Worm (Caenorhabditis elegans): ENCODE data around the gene dpff-1.

The dpff-1 gene

DNA sequence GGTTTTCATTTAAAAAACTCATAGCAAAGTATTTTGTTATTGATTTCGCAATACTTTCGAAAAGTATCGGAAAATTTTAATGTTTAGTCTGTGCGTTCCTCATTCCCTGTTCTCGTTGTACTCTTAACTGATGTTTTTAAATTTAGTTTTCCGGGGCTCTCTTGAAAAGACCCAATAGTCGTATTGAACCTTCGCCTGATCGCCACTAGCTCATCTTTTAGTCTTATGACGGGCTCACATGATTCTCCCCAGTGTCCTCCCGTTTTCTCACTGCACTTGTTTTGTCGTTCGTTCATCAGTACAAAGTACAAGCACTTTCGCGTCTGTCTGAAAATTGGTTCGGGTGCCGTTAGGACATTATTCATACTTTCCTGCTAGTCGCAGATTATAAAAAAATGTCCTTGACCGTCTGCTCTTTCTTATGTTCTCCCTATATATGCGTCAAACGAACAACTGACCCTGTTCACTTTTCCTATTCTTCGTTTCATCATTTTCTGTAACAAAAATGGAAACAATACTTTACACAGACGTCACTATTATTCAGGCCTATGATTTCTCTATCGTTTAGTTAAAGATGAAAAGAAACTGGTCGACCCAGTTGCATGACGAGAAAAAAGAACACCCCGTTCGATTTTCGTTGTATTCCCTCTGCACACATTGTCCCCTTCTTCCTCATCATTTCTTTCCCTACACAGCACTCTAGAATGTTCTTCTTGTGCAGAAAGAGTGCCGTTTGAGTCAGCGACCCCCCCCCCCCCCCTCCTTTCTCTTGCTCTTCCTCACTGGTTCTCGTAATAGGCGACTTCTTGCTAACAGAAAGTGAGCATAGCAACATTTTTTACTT, 33.5 kb upstream of the dpff-1 start, which contains the start of gene ubq-1:
Gene ubq-1, plus strand, starts transcription at position 802 of the 844 bp plus-strand sequence.
- TF ChIP-seq him-1 (tag; optimal IDR thresholded peaks at IDR 0.05), result no peak
- no peak for TF ChIP-seq W03F9.2 (tag; optimal IDR thresholded peaks at IDR 0.05)
- TF ChIP-seq dao-5 (tag; optimal IDR thresholded peaks at IDR 0.05), result no peak

DNA sequence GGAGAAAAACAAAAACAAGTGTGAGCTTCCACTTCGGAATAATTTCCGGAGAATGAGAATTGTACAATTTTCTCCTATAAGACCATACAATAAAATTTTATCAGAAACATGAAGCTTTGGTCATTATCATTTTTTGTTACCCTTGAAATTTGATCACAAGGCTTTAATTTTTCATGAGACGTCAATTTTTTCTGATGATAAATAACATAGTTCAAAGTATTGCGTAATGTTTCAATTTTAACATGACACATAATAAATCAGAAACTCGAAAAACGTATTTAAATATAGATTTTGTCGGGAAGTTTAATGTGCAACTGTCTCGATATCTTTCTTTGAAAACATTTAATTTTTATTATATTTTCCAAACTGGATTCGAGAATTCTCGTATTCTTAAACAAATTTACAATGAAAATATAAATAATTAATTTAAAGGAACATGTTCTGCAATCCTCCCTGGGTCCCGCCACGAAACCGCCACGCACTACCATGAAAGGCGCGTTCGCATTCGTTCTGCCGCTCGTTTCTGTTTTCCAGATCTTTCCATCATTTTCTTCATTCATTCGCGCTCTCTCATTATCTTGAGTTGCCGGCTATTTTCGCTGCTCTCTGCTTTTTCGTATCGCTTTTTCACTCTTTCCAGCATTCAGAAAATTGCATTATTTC, 32.8 kb upstream of the dpff-1 start:
- TF ChIP-seq him-1 (tag; optimal IDR thresholded peaks at IDR 0.05) (no peak), W03F9.2 (tag; optimal IDR thresholded peaks at IDR 0.05) (peak; percentile 11)

DNA sequence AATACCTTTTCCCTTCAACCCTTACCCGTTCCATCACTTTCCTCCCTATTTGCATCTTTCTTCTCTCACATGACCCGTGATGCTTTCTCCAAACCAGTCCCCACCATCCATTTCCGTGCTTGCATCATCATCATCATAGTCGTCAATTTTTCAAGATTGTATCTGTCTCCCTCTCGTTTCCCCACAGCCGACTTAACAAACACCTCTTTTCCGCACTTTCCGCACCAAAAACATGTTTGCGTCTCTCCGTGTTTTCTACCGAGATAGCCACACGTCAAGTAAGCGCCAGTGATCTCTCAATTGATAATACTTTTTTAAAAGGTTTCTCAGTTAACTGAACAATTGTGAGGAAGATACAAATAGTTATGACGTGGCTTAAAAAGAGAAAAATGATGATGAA, 31.9 kb upstream of the dpff-1 start:
- no peak for TF ChIP-seq dao-5 (tag; optimal IDR thresholded peaks at IDR 0.05)
- TF ChIP-seq W03F9.2 (tag; optimal IDR thresholded peaks at IDR 0.05), result peak; percentile 62

- TF ChIP-seq dao-5 (tag; optimal IDR thresholded peaks at IDR 0.05), result no peak
- no peak for TF ChIP-seq W03F9.2 (tag; optimal IDR thresholded peaks at IDR 0.05)
- TF ChIP-seq him-1 (tag; optimal IDR thresholded peaks at IDR 0.05), result no peak
Measured at ce11 chrIII:5936992-5937391, 30.8 kb upstream of the dpff-1 start, which contains the start of gene EGAP1.1. EGAP1.1 (minus strand) TSS chrIII:5937220.

- TF ChIP-seq dao-5 (tag; optimal IDR thresholded peaks at IDR 0.05), result no peak
- TF ChIP-seq him-1 (tag; optimal IDR thresholded peaks at IDR 0.05), result no peak
- no peak for TF ChIP-seq W03F9.2 (tag; optimal IDR thresholded peaks at IDR 0.05)
Measured at ce11 chrIII:5934138-5934658, 28.1 kb upstream of the dpff-1 start.

DNA sequence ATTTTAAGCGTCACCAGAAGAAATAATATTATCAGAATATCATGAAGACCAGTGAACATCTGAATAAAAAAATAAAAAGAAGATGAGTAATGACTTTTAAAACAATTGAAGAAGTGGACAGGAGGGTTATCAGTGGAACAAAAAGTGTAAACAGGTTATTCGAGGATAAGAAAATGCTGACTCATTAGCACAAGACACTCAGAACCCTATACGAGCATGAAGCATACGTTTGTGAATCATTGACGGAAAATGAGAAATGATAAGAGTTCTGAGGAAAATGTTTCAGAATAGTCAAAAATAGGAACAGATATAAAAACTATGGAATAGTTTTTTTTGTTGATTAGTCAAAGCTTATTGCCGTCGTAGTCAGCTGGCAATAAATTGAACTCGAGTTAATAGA, 26.7 kb upstream of the dpff-1 start, which contains the start of gene zmp-1:
Gene zmp-1, minus strand, starts transcription at position 101 of the 400 bp plus-strand sequence.
- TF ChIP-seq W03F9.2 (tag; optimal IDR thresholded peaks at IDR 0.05), result no peak
- no peak for TF ChIP-seq dao-5 (tag; optimal IDR thresholded peaks at IDR 0.05)
- TF ChIP-seq him-1 (tag; optimal IDR thresholded peaks at IDR 0.05), result no peak

DNA sequence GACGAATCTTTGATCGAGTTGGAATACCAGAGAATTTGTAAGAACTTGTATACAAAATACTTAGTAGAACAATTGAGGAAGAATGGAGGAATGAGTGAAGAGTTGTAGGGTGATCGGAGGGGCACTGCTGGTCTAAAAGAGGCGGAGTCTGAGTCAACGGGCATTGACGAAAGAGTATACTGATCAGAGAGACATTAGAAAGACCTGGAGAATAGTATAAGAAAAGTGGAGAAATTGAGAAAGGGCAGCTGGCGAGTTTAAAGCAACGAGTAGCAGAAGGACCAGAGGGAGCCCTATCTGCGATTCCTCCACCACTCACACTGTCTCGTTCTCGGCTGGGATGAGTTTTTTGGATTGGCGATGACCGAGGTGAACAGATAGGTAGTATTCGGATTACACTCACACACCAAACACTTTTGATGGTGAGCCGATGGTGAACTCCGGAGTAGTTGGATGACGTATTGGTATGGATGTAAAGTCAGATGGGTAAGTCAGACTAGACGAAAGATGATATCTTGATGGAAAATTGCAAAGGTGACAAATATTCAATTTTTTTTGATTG, 25.4 kb upstream of the dpff-1 start, which contains the start of gene EGAP1.5:
Gene EGAP1.5, plus strand, starts transcription at position 289 of the 562 bp plus-strand sequence.
- TF ChIP-seq dao-5 (tag; optimal IDR thresholded peaks at IDR 0.05), result no peak
- no peak for TF ChIP-seq W03F9.2 (tag; optimal IDR thresholded peaks at IDR 0.05)
- TF ChIP-seq him-1 (tag; optimal IDR thresholded peaks at IDR 0.05), result no peak

- TF ChIP-seq him-1 (tag; optimal IDR thresholded peaks at IDR 0.05) (no peak), W03F9.2 (tag; optimal IDR thresholded peaks at IDR 0.05) (no peak), dao-5 (tag; optimal IDR thresholded peaks at IDR 0.05) (no peak)
Measured at ce11 chrIII:5930659-5931058, 24.5 kb upstream of the dpff-1 start.

DNA sequence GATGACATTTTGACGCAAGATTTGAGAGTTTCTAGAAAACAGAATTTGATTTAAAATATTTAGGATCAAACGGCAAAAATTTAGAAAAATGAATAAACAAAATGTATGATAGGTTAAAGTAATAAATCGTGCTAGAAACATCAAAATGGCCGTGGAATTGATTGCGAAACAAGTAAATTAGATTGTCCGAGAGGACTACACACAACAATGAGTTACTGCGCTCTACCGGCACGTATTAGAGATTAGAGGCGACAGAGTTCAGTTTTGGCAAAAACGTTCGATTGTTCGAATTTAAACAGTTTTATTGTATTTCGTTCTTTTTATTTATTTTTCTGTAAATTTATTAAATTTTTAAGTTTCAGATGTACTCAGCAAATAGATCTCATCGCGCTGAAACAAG, 19.6 kb upstream of the dpff-1 start, which contains the start of the genes dnc-2 and bcl-7:
Gene dnc-2, minus strand, starts transcription at position 33 of the 400 bp plus-strand sequence.
Gene bcl-7, plus strand, starts transcription at position 363 of the 400 bp plus-strand sequence.
- TF ChIP-seq W03F9.2 (tag; optimal IDR thresholded peaks at IDR 0.05) (peak; percentile 8), him-1 (tag; optimal IDR thresholded peaks at IDR 0.05) (no peak)

DNA sequence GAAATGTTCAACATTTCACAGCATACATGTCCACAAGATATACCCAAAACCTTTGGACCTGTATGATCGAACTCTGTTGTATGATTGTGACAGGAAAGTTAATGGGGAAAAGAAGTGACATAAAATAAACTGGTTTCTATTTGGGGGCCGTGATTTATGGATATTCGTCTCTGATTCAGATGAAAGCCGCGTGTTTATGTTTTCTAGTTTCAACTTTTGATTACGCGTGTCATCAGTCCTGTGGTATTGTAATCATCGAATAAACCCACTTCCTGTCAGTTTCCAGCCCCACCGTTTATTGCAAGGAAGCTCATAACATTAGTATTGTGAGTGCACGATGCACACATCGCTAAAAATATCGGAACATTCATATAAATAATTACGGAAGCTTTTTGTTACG, 16.1 kb upstream of the dpff-1 start:
- TF ChIP-seq him-1 (tag; optimal IDR thresholded peaks at IDR 0.05) (no peak), W03F9.2 (tag; optimal IDR thresholded peaks at IDR 0.05) (no peak), dao-5 (tag; optimal IDR thresholded peaks at IDR 0.05) (no peak)

DNA sequence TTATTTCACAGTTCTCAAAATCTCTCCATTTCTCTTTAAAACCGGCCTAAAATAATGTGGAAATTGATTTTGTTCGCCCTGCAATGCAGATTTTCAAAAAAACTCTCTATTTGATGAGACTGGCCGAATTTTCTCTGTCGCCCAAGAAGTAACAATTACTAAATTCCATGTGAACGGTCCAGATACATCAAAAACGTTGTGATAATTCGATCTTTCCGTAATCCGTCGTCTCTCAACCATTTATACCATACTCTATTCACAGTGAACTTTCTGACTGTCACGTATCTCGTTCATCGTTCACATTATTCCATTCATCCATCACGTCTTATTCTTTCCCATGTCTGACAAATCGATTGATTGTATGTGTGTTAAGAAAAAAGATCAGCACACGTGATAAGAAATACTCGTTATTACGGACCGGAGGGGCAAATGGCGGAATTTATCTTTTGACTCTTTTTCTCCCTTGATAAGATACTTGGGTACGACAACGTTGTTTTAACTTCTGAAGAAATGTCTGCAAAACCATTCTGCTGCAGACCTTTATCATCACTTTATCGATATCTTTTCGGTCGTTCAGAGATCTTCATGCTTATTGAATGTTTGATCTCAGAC, 15.0 kb upstream of the dpff-1 start:
- no peak for TF ChIP-seq him-1 (tag; optimal IDR thresholded peaks at IDR 0.05)
- TF ChIP-seq W03F9.2 (tag; optimal IDR thresholded peaks at IDR 0.05), result no peak
- TF ChIP-seq dao-5 (tag; optimal IDR thresholded peaks at IDR 0.05), result no peak

ce11 chrIII:5919799-5920387, 13.7 kb upstream of the dpff-1 start, which contains the start of the genes tdo-2 and C28H8.2:
tdo-2 (minus strand) TSS chrIII:5919955.
C28H8.2 (plus strand) TSS chrIII:5920322.
- TF ChIP-seq dao-5 (tag; optimal IDR thresholded peaks at IDR 0.05) (no peak), him-1 (tag; optimal IDR thresholded peaks at IDR 0.05) (no peak), W03F9.2 (tag; optimal IDR thresholded peaks at IDR 0.05) (no peak)

Measured in whole organism, L4/young adult.